Worm (Caenorhabditis elegans): ENCODE data around the gene pqn-42.

DNA sequence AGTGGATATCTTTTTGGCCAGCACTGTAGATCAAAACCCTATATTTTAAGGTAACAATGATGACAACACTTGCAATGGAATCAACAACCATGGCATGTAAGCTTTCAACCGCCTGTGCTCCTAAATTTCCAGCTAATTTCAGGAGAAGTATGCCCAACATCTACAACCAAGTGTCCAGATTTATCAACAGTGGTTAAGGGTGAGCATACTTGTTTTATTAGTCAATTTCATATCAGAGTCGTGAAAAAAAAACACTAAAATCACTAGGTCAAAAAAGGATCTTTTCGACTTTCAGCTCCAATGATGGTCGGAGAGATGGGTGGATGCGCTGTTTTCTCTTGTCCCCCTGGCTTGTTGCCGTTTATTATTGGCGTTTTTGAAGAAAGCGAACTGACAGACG, 54.8 kb downstream of the pqn-42 start, which contains the start of gene F16G10.1:
- TF ChIP-seq ama-1 (optimal IDR thresholded peaks at IDR 0.05) = no peak
- TF ChIP-seq unc-62 (GFP tag; optimal IDR thresholded peaks at IDR 0.05) = no peak
- no peak for TF ChIP-seq fos-1 (tag; optimal IDR thresholded peaks at IDR 0.05)
- no peak for TF ChIP-seq snpc-4 (tag; optimal IDR thresholded peaks at IDR 0.05)
- TF ChIP-seq elt-3 (tag; optimal IDR thresholded peaks at IDR 0.05) = no peak
- TF ChIP-seq ceh-82 (tag; optimal IDR thresholded peaks at IDR 0.05) = no peak
- TF ChIP-seq peb-1 (tag; optimal IDR thresholded peaks at IDR 0.05) = no peak
- no peak for TF ChIP-seq nhr-237 (tag; optimal IDR thresholded peaks at IDR 0.05)
- no peak for TF ChIP-seq lin-13 (GFP tag; optimal IDR thresholded peaks at IDR 0.05)
- TF ChIP-seq elt-1 (tag; optimal IDR thresholded peaks at IDR 0.05) = no peak
- no peak for TF ChIP-seq nhr-12 (tag; optimal IDR thresholded peaks at IDR 0.05)
- TF ChIP-seq aly-2 (tag; optimal IDR thresholded peaks at IDR 0.05) = no peak

Data from whole organism, L2 larva.